Worm (Caenorhabditis elegans) whole organism, young adult: ENCODE results near the gene Y62H9A.4.
A peak's percentile ranks its signal among the peaks of the same experiment; 100 is the strongest.

Experiments
- B0035.1 ChIP-seq: sonication (generic microtip); optimal IDR thresholded peaks from 2 replicates; lab custom pipeline; 2016; ENCODE audit warnings: missing genetic modification characterization, mild to moderate bottlenecking, missing compliant biosample characterization, missing genotype, missing genetic modification reagents
- B0261.1 ChIP-seq: sonication (generic microtip); optimal IDR thresholded peaks from 2 replicates; lab custom pipeline; 2016; ENCODE audit warnings: mild to moderate bottlenecking, missing genetic modification characterization, moderate library complexity, missing compliant biosample characterization
- C17E4.6 ChIP-seq: fragments of 200-800 bp; sonication (Bioruptor generic); IDR thresholded peaks from 2 replicates; pipeline ENCODE4 v1.3.6; 2022; ENCODE audit warnings: missing genetic modification reagents, missing genetic modification characterization, missing compliant biosample characterization
- D2030.7 ChIP-seq: fragments of 200-800 bp; sonication (Bioruptor generic); IDR thresholded peaks from 2 replicates; pipeline ENCODE4 v1.3.6; 2022; ENCODE audit warnings: missing genetic modification reagents, missing genetic modification characterization, missing compliant biosample characterization
- F10E7.11 ChIP-seq: sonication (generic microtip); optimal IDR thresholded peaks from 2 replicates; lab custom pipeline; 2017; ENCODE audit warnings: mild to moderate bottlenecking, missing genetic modification characterization, moderate library complexity, missing compliant biosample characterization
- F22D6.2 ChIP-seq: sonication (generic microtip); optimal IDR thresholded peaks from 2 replicates; lab custom pipeline; 2016; ENCODE audit warnings: mild to moderate bottlenecking, missing genetic modification characterization, missing compliant biosample characterization
- F37B4.10 ChIP-seq: fragments of 200-800 bp; sonication (Bioruptor generic); IDR thresholded peaks from 2 replicates; pipeline ENCODE4 v1.3.6; 2022; ENCODE audit warnings: missing genetic modification characterization, missing compliant biosample characterization
- Y56A3A.18 ChIP-seq: fragments of 200-800 bp; sonication (Bioruptor generic); IDR thresholded peaks from 2 replicates; pipeline ENCODE4 v1.3.6; 2022; ENCODE audit warnings: missing genetic modification reagents, missing genetic modification characterization, missing compliant biosample characterization
- Y95B8A.8 ChIP-seq: fragments of 200-800 bp; sonication (Bioruptor generic); IDR thresholded peaks from 2 replicates; pipeline ENCODE4 v1.3.6; 2022; ENCODE audit warnings: missing genetic modification reagents, missing genetic modification characterization, missing compliant biosample characterization
- ZK185.1 ChIP-seq: sonication (generic microtip); optimal IDR thresholded peaks from 2 replicates; lab custom pipeline; 2016; ENCODE audit warnings: mild to moderate bottlenecking, missing genetic modification characterization, missing compliant biosample characterization; ENCODE audit not compliant: poor library complexity, severe bottlenecking
- akir-1 ChIP-seq: fragments of 200-800 bp; sonication (Bioruptor generic); optimal IDR thresholded peaks from 2 replicates; lab custom pipeline; 2018; ENCODE audit warnings: mild to moderate bottlenecking, missing genetic modification characterization, moderate library complexity, missing compliant biosample characterization
- bed-1 ChIP-seq: fragments of 200-800 bp; sonication (Bioruptor generic); IDR thresholded peaks from 2 replicates; pipeline ENCODE4 v1.3.6; 2022; ENCODE audit warnings: missing genetic modification reagents, missing genetic modification characterization, missing compliant biosample characterization
- ceh-100 ChIP-seq: fragments of 200-800 bp; sonication (Bioruptor generic); IDR thresholded peaks from 2 replicates; pipeline ENCODE4 v1.3.6; 2022; ENCODE audit warnings: missing genetic modification reagents, missing genetic modification characterization, missing compliant biosample characterization
- ceh-79 ChIP-seq: sonication (generic microtip); optimal IDR thresholded peaks from 2 replicates; lab custom pipeline; 2017; ENCODE audit warnings: mild to moderate bottlenecking, missing genetic modification characterization, missing compliant biosample characterization
- egl-18 ChIP-seq: fragments of 200-800 bp; sonication (Bioruptor generic); IDR thresholded peaks from 2 replicates; pipeline ENCODE4 v1.3.6; 2022; ENCODE audit warnings: missing genetic modification reagents, missing genetic modification characterization, missing compliant biosample characterization
- egl-44 ChIP-seq: fragments of 200-800 bp; sonication (Bioruptor generic); IDR thresholded peaks from 2 replicates; pipeline ENCODE4 v1.3.6; 2022; ENCODE audit warnings: missing genetic modification reagents, missing genetic modification characterization, missing compliant biosample characterization
- him-1 ChIP-seq: sonication (generic microtip); optimal IDR thresholded peaks from 2 replicates; lab custom pipeline; 2016; ENCODE audit warnings: missing genotype, missing genetic modification reagents, missing genetic modification characterization, missing compliant biosample characterization
- hlh-26 ChIP-seq: fragments of 200-800 bp; sonication (Bioruptor generic); conservative IDR thresholded peaks from 2 replicates; pipeline ENCODE4 v1.3.6; 2022; ENCODE audit warnings: missing genetic modification reagents, missing genetic modification characterization, missing compliant biosample characterization
- hmg-1.2 ChIP-seq: fragments of 200-800 bp; sonication (Bioruptor generic); IDR thresholded peaks from 2 replicates; pipeline ENCODE4 v1.3.6; 2022; ENCODE audit warnings: missing genetic modification reagents, missing genetic modification characterization, missing compliant biosample characterization
- lag-1 ChIP-seq: fragments of 200-800 bp; sonication (Bioruptor generic); IDR thresholded peaks from 2 replicates; pipeline ENCODE4 v1.3.6; 2022; ENCODE audit warnings: missing genetic modification reagents, missing genetic modification characterization, missing compliant biosample characterization
- lin-26 ChIP-seq: fragments of 200-800 bp; sonication (Bioruptor generic); IDR thresholded peaks from 2 replicates; pipeline ENCODE4 v1.3.6; 2022; ENCODE audit warnings: missing genetic modification reagents, missing genetic modification characterization, missing compliant biosample characterization
- madf-10 ChIP-seq: sonication (generic microtip); optimal IDR thresholded peaks from 2 replicates; lab custom pipeline; 2016; ENCODE audit warnings: mild to moderate bottlenecking, missing genetic modification characterization, missing compliant biosample characterization
- madf-3 ChIP-seq: fragments of 200-800 bp; sonication (Bioruptor generic); IDR thresholded peaks from 2 replicates; pipeline ENCODE4 v1.3.6; 2022; ENCODE audit warnings: missing genetic modification reagents, missing genetic modification characterization, missing compliant biosample characterization
- mel-28 ChIP-seq: sonication (generic microtip); optimal IDR thresholded peaks from 2 replicates; lab custom pipeline; 2016; ENCODE audit warnings: borderline replicate concordance, mild to moderate bottlenecking, missing genetic modification characterization, missing compliant biosample characterization
- mes-4 ChIP-seq: sonication (generic microtip); optimal IDR thresholded peaks from 2 replicates; lab custom pipeline; 2016; ENCODE audit warnings: missing genotype, missing genetic modification characterization, missing compliant biosample characterization
- mxl-1 ChIP-seq: sonication (generic microtip); optimal IDR thresholded peaks from 2 replicates; lab custom pipeline; 2016; ENCODE audit warnings: missing genetic modification characterization, missing compliant biosample characterization
- nfya-1 ChIP-seq: sonication (generic microtip); optimal IDR thresholded peaks from 2 replicates; lab custom pipeline; 2017; ENCODE audit warnings: antibody characterized with exemption, missing compliant biosample characterization, missing genetic modification characterization, borderline replicate concordance; ENCODE audit not compliant: insufficient read depth
- nhr-120 ChIP-seq: fragments of 200-800 bp; sonication (Bioruptor generic); IDR thresholded peaks from 2 replicates; pipeline ENCODE4 v1.3.6; 2022; ENCODE audit warnings: missing genetic modification characterization, missing compliant biosample characterization
- nhr-90 ChIP-seq: sonication (generic microtip); optimal IDR thresholded peaks from 2 replicates; lab custom pipeline; 2016; ENCODE audit warnings: missing genotype, mild to moderate bottlenecking, missing genetic modification characterization, missing compliant biosample characterization
- rec-8 ChIP-seq, 2 experiments: sonication (generic microtip); optimal IDR thresholded peaks; 2 replicates each; lab custom pipeline; 2016; ENCODE audit warnings: mild to moderate bottlenecking in 2 of 2, missing genetic modification characterization in 2 of 2, missing genetic modification reagents in 2 of 2, missing genotype in 2 of 2, missing biosample characterization in 1 of 2, missing compliant biosample characterization in 1 of 2, moderate library complexity in 1 of 2
- repo-1 ChIP-seq: sonication (generic microtip); optimal IDR thresholded peaks from 2 replicates; lab custom pipeline; 2017; ENCODE audit warnings: mild to moderate bottlenecking, missing genetic modification characterization, missing compliant biosample characterization
- rpc-1 ChIP-seq, 2 experiments: fragments of 150-350 bp in 1 of 2; sonication (generic microtip) in 1 of 2; optimal IDR thresholded peaks; 2 replicates each; lab custom pipeline; 2014 to 2018; ENCODE audit warnings: missing biosample characterization in 1 of 2, missing genetic modification characterization in 1 of 2, missing genetic modification reagents in 1 of 2, missing genotype in 1 of 2
- snpc-1.1 ChIP-seq: sonication (generic microtip); optimal IDR thresholded peaks from 2 replicates; lab custom pipeline; 2017; ENCODE audit warnings: missing genetic modification characterization, mild to moderate bottlenecking, missing compliant biosample characterization, antibody characterized with exemption, moderate library complexity, missing genotype, missing genetic modification reagents; ENCODE audit not compliant: insufficient read depth
- somi-1 ChIP-seq: fragments of 200-800 bp; sonication (Bioruptor generic); optimal IDR thresholded peaks from 2 replicates; lab custom pipeline; 2018; ENCODE audit warnings: mild to moderate bottlenecking, missing genetic modification characterization, missing compliant biosample characterization
- tbp1 ChIP-seq: fragments of 200-800 bp; sonication (Bioruptor generic); optimal IDR thresholded peaks from 2 replicates; lab custom pipeline; 2018; ENCODE audit warnings: mild to moderate bottlenecking, missing genetic modification characterization, missing compliant biosample characterization
- tbx-9 ChIP-seq: sonication (generic microtip); optimal IDR thresholded peaks from 2 replicates; lab custom pipeline; 2016; ENCODE audit warnings: borderline replicate concordance, missing genetic modification characterization, inconsistent platforms, missing compliant biosample characterization
- unc-62 ChIP-seq: fragments of 150-350 bp; optimal IDR thresholded peaks from 2 replicates; lab custom pipeline; 2014; ENCODE audit warnings: missing biosample characterization, missing genetic modification reagents, missing genetic modification characterization
- ztf-22 ChIP-seq: fragments of 200-800 bp; sonication (Bioruptor generic); optimal IDR thresholded peaks from 2 replicates; lab custom pipeline; 2018; ENCODE audit warnings: mild to moderate bottlenecking, missing genetic modification characterization, moderate library complexity, missing compliant biosample characterization
- ztf-25 ChIP-seq: fragments of 200-800 bp; sonication (Bioruptor generic); IDR thresholded peaks from 2 replicates; pipeline ENCODE4 v1.3.6; 2022; ENCODE audit warnings: missing genetic modification reagents, missing genetic modification characterization, missing compliant biosample characterization
- ztf-26 ChIP-seq: sonication (generic microtip); optimal IDR thresholded peaks from 2 replicates; lab custom pipeline; 2017; ENCODE audit warnings: missing genetic modification characterization, missing compliant biosample characterization
- ztf-28 ChIP-seq: fragments of 200-800 bp; sonication (Bioruptor generic); IDR thresholded peaks from 2 replicates; pipeline ENCODE4 v1.3.6; 2022; ENCODE audit warnings: missing genetic modification reagents, missing genetic modification characterization, missing compliant biosample characterization
- ztf-6 ChIP-seq: fragments of 200-800 bp; sonication (Bioruptor generic); IDR thresholded peaks from 2 replicates; pipeline ENCODE4 v1.3.6; 2022; ENCODE audit warnings: missing genetic modification reagents, missing genetic modification characterization, missing compliant biosample characterization

The Y62H9A.4 gene

ce11 chrX:11865083-11865482 lies 14.8 kb upstream of the Y62H9A.4 start, which contains the start of gene F54F7.6 (continued):
- no peak for TF ChIP-seq ztf-26
- TF ChIP-seq Y95B8A.8 (GFP tag; lab: Robert Waterston, UW) = no peak
- TF ChIP-seq F10E7.11 = no peak
- no peak for TF ChIP-seq unc-62 (GFP tag; lab: Kevin White, UChicago)

- TF ChIP-seq lag-1 (GFP tag; lab: Robert Waterston, UW) (no peak), ceh-79 (tag; lab: Kevin White, UChicago) (no peak), rec-8 (tag; optimal IDR thresholded peaks at IDR 0.05; lab: Kevin White, UChicago) (no peak), D2030.7 (no peak), madf-3 (GFP tag; lab: Robert Waterston, UW) (no peak), somi-1 (GFP tag; lab: Kevin White, UChicago) (no peak)
Observed at ce11 chrX:11869260-11869659, 10.7 kb upstream of the Y62H9A.4 start, which contains the start of gene dot-1.2. TSS of gene dot-1.2 (minus strand) at chrX:11869360.

- TF ChIP-seq mel-28 = no peak
- no peak for TF ChIP-seq nhr-120 (GFP tag; lab: Robert Waterston, UW)
- TF ChIP-seq rpc-1 (optimal IDR thresholded peaks at IDR 0.05; lab: Kevin White, UChicago) = peak; percentile 2
- TF ChIP-seq rpc-1 (tag; optimal IDR thresholded peaks at IDR 0.05; lab: Kevin White, UChicago) = peak; percentile 69
- no peak for TF ChIP-seq hlh-26 (GFP tag; lab: Robert Waterston, UW)
- no peak for TF ChIP-seq repo-1 (tag; lab: Kevin White, UChicago)
- TF ChIP-seq ztf-25 (GFP tag; lab: Robert Waterston, UW) = no peak
- TF ChIP-seq B0261.1 = peak; percentile 50
- peak; percentile 82 for TF ChIP-seq tbp1 (GFP tag; lab: Kevin White, UChicago)
Observed at ce11 chrX:11870393-11870792, 9.5 kb upstream of the Y62H9A.4 start.

ce11 chrX:11872210-11872609 lies 7.7 kb upstream of the Y62H9A.4 start:
- no peak for TF ChIP-seq ztf-6 (GFP tag; lab: Robert Waterston, UW)
- no peak for TF ChIP-seq tbx-9
- peak; percentile 52 for TF ChIP-seq madf-10 (tag; lab: Kevin White, UChicago)
- 0 out of 2 replicates have a peak, but pooled peaks have one; percentile 48 for TF ChIP-seq ztf-25 (GFP tag; lab: Robert Waterston, UW)
- TF ChIP-seq hmg-1.2 (GFP tag; lab: Robert Waterston, UW) = peak; percentile 66
- 0 out of 2 replicates have a peak, but pooled peaks have one; percentile 23 for TF ChIP-seq ceh-100 (GFP tag; lab: Robert Waterston, UW)
- peak; percentile 88 for TF ChIP-seq rpc-1 (optimal IDR thresholded peaks at IDR 0.05; lab: Kevin White, UChicago)
- peak; percentile 92 for TF ChIP-seq rpc-1 (tag; optimal IDR thresholded peaks at IDR 0.05; lab: Kevin White, UChicago)
- TF ChIP-seq him-1 = peak; percentile 28
- TF ChIP-seq ZK185.1 (tag; lab: Kevin White, UChicago) = peak; percentile 55
- TF ChIP-seq akir-1 (GFP tag; lab: Kevin White, UChicago) = no peak
- peak; percentile 40 for TF ChIP-seq repo-1 (tag; lab: Kevin White, UChicago)
- no peak for TF ChIP-seq mes-4
- no peak for TF ChIP-seq nfya-1 (tag; lab: Kevin White, UChicago)
- peak; percentile 47 for TF ChIP-seq B0035.1 (tag; lab: Kevin White, UChicago)
- TF ChIP-seq ztf-22 (GFP tag; lab: Kevin White, UChicago) = no peak
- no peak for TF ChIP-seq somi-1 (GFP tag; lab: Kevin White, UChicago)
- peak; percentile 56 for TF ChIP-seq nhr-90 (tag; lab: Kevin White, UChicago)
- no peak for TF ChIP-seq F37B4.10 (GFP tag; lab: Robert Waterston, UW)
- TF ChIP-seq ztf-28 (GFP tag; lab: Robert Waterston, UW) = no peak
- TF ChIP-seq lin-26 (GFP tag; lab: Robert Waterston, UW) = peak; percentile 93
- no peak for TF ChIP-seq F22D6.2
- TF ChIP-seq snpc-1.1 (tag; lab: Kevin White, UChicago) = no peak
- no peak for TF ChIP-seq bed-1 (GFP tag; lab: Robert Waterston, UW)
- TF ChIP-seq Y56A3A.18 (GFP tag; lab: Robert Waterston, UW) = peak; percentile 68; the same call in 1 of the 2 replicates
- no peak for TF ChIP-seq egl-18 (GFP tag; lab: Robert Waterston, UW)
- no peak for TF ChIP-seq C17E4.6 (GFP tag; lab: Robert Waterston, UW)
- no peak for TF ChIP-seq mxl-1 (tag; lab: Kevin White, UChicago)
- peak; percentile 83; the same call in 1 of the 2 replicates for TF ChIP-seq egl-44 (GFP tag; lab: Robert Waterston, UW)
- TF ChIP-seq nhr-120 (GFP tag; lab: Robert Waterston, UW) = 0 out of 2 replicates have a peak, but pooled peaks have one; percentile 29
- peak; percentile 57 for TF ChIP-seq D2030.7
